Worm (Caenorhabditis elegans) whole organism, late embryonic: ENCODE measurements around the gene srj-45.

Experiments used
- ahr-1 ChIP-seq: sonication (generic microtip); optimal IDR thresholded peaks from 2 replicates; lab custom pipeline; 2016; ENCODE audit warnings: missing genetic modification characterization, missing compliant biosample characterization
- ama-1 ChIP-seq: fragments of 150-350 bp; optimal IDR thresholded peaks from 2 replicates; lab custom pipeline; 2014
- ceh-6 ChIP-seq: fragments of 200-800 bp; sonication (Bioruptor generic); optimal IDR thresholded peaks from 2 replicates; lab custom pipeline; 2018; ENCODE audit warnings: mild to moderate bottlenecking, missing genetic modification characterization, missing compliant biosample characterization
- elt-2 ChIP-seq: sonication (generic microtip); optimal IDR thresholded peaks from 2 replicates; lab custom pipeline; 2016; ENCODE audit warnings: missing genetic modification reagents, missing genetic modification characterization, missing compliant biosample characterization
- ets-4 ChIP-seq: sonication (generic microtip); optimal IDR thresholded peaks from 2 replicates; lab custom pipeline; 2016; ENCODE audit warnings: missing genetic modification characterization, missing compliant biosample characterization
- lin-11 ChIP-seq: fragments of 200-800 bp; sonication (Bioruptor generic); optimal IDR thresholded peaks from 2 replicates; lab custom pipeline; 2018; ENCODE audit warnings: mild to moderate bottlenecking, missing genetic modification characterization, missing compliant biosample characterization
- pat-9 ChIP-seq: fragments of 200-800 bp; sonication (Bioruptor generic); optimal IDR thresholded peaks from 2 replicates; lab custom pipeline; 2018; ENCODE audit warnings: mild to moderate bottlenecking, missing genetic modification characterization, moderate library complexity, missing compliant biosample characterization

- TF ChIP-seq ceh-6 (GFP tag; lab: Kevin White, UChicago) (no peak), ahr-1 (tag; lab: Kevin White, UChicago) (no peak), elt-2 (tag; lab: Kevin White, UChicago) (no peak), ama-1 (lab: Kevin White, UChicago) (no peak), ets-4 (tag; lab: Kevin White, UChicago) (no peak), lin-11 (tag; lab: Kevin White, UChicago) (no peak), pat-9 (tag; lab: Kevin White, UChicago) (no peak)
These were observed 43.4 kb upstream of the srj-45 start, which contains the start of gene str-39 for ce11 chrV:2879801-2880200.
